Fruit fly (Drosophila melanogaster): ENCODE results near the gene NijA.

- TF ChIP-seq CG10543 (GFP tag; optimal IDR thresholded peaks at IDR 0.05) (no peak), BtbVII (GFP tag; optimal IDR thresholded peaks at IDR 0.05) (no peak)
Observed at dm6 chr3L:10702216-10702615, 5.5 kb upstream of the NijA start.
